Fruit fly (Drosophila melanogaster): Measurements from ENCODE around the gene CG15296.

DNA sequence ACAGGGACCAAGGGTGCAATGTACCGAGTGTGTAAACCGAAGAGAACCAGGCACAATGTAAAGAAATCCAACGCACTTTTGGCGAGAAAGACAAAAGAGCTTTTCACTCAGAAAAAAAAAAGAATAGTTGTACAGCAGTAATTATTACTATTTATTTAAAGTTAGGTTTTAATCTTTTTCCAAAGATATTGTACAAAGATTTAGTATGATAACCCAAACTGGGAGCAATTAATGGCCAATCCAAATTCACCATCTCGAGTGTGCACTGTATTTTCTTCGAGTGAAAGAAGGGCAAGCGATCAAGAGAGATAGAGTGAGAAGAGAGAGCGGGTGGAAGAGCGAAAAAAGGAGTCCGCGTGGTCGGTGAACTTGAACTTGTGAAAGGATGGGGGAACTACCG lies 18.1 kb upstream of the CG15296 start:
- TF ChIP-seq psq (optimal IDR thresholded peaks at IDR 0.05) (no peak), Sin3A (optimal IDR thresholded peaks at IDR 0.05) (no peak), ttk (optimal IDR thresholded peaks at IDR 0.05) (no peak)
